Worm (Caenorhabditis elegans) whole organism, young adult: ENCODE results near the gene dhps-1.

ENCODE experiments used
- C06A6.2 ChIP-seq: fragments of 200-800 bp; sonication (Bioruptor generic); conservative IDR thresholded peaks from 2 replicates; pipeline ENCODE4 v1.3.6; 2022; ENCODE audit warnings: missing genetic modification characterization, missing compliant biosample characterization
- F10E7.11 ChIP-seq: sonication (generic microtip); optimal IDR thresholded peaks from 2 replicates; lab custom pipeline; 2017; ENCODE audit warnings: mild to moderate bottlenecking, missing genetic modification characterization, moderate library complexity, missing compliant biosample characterization
- F22D6.2 ChIP-seq: sonication (generic microtip); optimal IDR thresholded peaks from 2 replicates; lab custom pipeline; 2016; ENCODE audit warnings: mild to moderate bottlenecking, missing genetic modification characterization, missing compliant biosample characterization
- F23B12.7 ChIP-seq: sonication (generic microtip); optimal IDR thresholded peaks from 2 replicates; lab custom pipeline; 2017; ENCODE audit warnings: missing genetic modification characterization, mild to moderate bottlenecking, missing compliant biosample characterization, antibody characterized with exemption, moderate library complexity; ENCODE audit not compliant: insufficient read depth
- F39B2.1 ChIP-seq: fragments of 200-800 bp; sonication (Bioruptor generic); IDR thresholded peaks from 2 replicates; pipeline ENCODE4 v1.3.6; 2022; ENCODE audit warnings: missing genetic modification reagents, missing genetic modification characterization, missing compliant biosample characterization
- F57A8.1 ChIP-seq: fragments of 200-800 bp; sonication (Bioruptor generic); optimal IDR thresholded peaks from 2 replicates; lab custom pipeline; 2018; ENCODE audit warnings: mild to moderate bottlenecking, missing genetic modification characterization, moderate library complexity, missing compliant biosample characterization
- F57C9.4 ChIP-seq: sonication (generic microtip); optimal IDR thresholded peaks from 2 replicates; lab custom pipeline; 2017; ENCODE audit warnings: mild to moderate bottlenecking, missing genetic modification characterization, missing compliant biosample characterization
- K11D2.4 ChIP-seq: fragments of 200-800 bp; sonication (Bioruptor generic); IDR thresholded peaks from 2 replicates; pipeline ENCODE4 v1.3.6; 2022; ENCODE audit warnings: missing genetic modification reagents, missing genetic modification characterization, missing compliant biosample characterization
- T07F8.4 ChIP-seq: sonication (generic microtip); optimal IDR thresholded peaks from 2 replicates; lab custom pipeline; 2016; ENCODE audit warnings: mild to moderate bottlenecking, missing genetic modification characterization, moderate library complexity, missing compliant biosample characterization
- T26A5.8 ChIP-seq: sonication (generic microtip); optimal IDR thresholded peaks from 2 replicates; lab custom pipeline; 2016; ENCODE audit warnings: missing genetic modification characterization, missing compliant biosample characterization
- Y56A3A.18 ChIP-seq: fragments of 200-800 bp; sonication (Bioruptor generic); IDR thresholded peaks from 2 replicates; pipeline ENCODE4 v1.3.6; 2022; ENCODE audit warnings: missing genetic modification reagents, missing genetic modification characterization, missing compliant biosample characterization
- Y67H2A.10 ChIP-seq: fragments of 200-800 bp; sonication (Bioruptor generic); conservative IDR thresholded peaks from 2 replicates; pipeline ENCODE4 v1.3.6; 2022; ENCODE audit warnings: missing genetic modification reagents, missing genetic modification characterization, missing compliant biosample characterization
- Y79H2A.3 ChIP-seq: fragments of 200-800 bp; sonication (Bioruptor generic); conservative IDR thresholded peaks from 2 replicates; pipeline ENCODE4 v1.3.6; 2022; ENCODE audit warnings: missing genetic modification reagents, missing genetic modification characterization, missing compliant biosample characterization
- Y95B8A.8 ChIP-seq: fragments of 200-800 bp; sonication (Bioruptor generic); IDR thresholded peaks from 2 replicates; pipeline ENCODE4 v1.3.6; 2022; ENCODE audit warnings: missing genetic modification reagents, missing genetic modification characterization, missing compliant biosample characterization
- akir-1 ChIP-seq: fragments of 200-800 bp; sonication (Bioruptor generic); optimal IDR thresholded peaks from 2 replicates; lab custom pipeline; 2018; ENCODE audit warnings: mild to moderate bottlenecking, missing genetic modification characterization, moderate library complexity, missing compliant biosample characterization
- aptf-3 ChIP-seq: fragments of 200-800 bp; sonication (Bioruptor generic); IDR thresholded peaks from 2 replicates; pipeline ENCODE4 v1.3.6; 2022; ENCODE audit warnings: missing genetic modification characterization, missing compliant biosample characterization
- cebp-2 ChIP-seq: fragments of 200-800 bp; sonication (Bioruptor generic); IDR thresholded peaks from 2 replicates; pipeline ENCODE4 v1.3.6; 2022; ENCODE audit warnings: missing genetic modification characterization, missing compliant biosample characterization
- ceh-40 ChIP-seq: fragments of 200-800 bp; sonication (Bioruptor generic); IDR thresholded peaks from 2 replicates; pipeline ENCODE4 v1.3.6; 2022; ENCODE audit warnings: missing genetic modification characterization, missing compliant biosample characterization
- ceh-58 ChIP-seq: fragments of 200-800 bp; sonication (Bioruptor generic); IDR thresholded peaks from 2 replicates; pipeline ENCODE4 v1.3.6; 2022; ENCODE audit warnings: missing genetic modification characterization, missing compliant biosample characterization
- ceh-91 ChIP-seq: fragments of 200-800 bp; sonication (Bioruptor generic); IDR thresholded peaks from 2 replicates; pipeline ENCODE4 v1.3.6; 2022; ENCODE audit warnings: missing genetic modification reagents, missing genetic modification characterization, missing compliant biosample characterization
- egrh-3 ChIP-seq: fragments of 200-800 bp; sonication (Bioruptor generic); IDR thresholded peaks from 2 replicates; pipeline ENCODE4 v1.3.6; 2022; ENCODE audit warnings: missing genetic modification reagents, missing genetic modification characterization, missing compliant biosample characterization
- ets-4 ChIP-seq: fragments of 200-800 bp; sonication (Bioruptor generic); optimal IDR thresholded peaks from 2 replicates; lab custom pipeline; 2018; ENCODE audit warnings: mild to moderate bottlenecking, missing genetic modification characterization, missing compliant biosample characterization
- hlh-12 ChIP-seq: sonication (generic microtip); optimal IDR thresholded peaks from 2 replicates; lab custom pipeline; 2016; ENCODE audit warnings: missing genetic modification characterization, missing compliant biosample characterization
- hlh-26 ChIP-seq: fragments of 200-800 bp; sonication (Bioruptor generic); conservative IDR thresholded peaks from 2 replicates; pipeline ENCODE4 v1.3.6; 2022; ENCODE audit warnings: missing genetic modification reagents, missing genetic modification characterization, missing compliant biosample characterization
- hrde-1 ChIP-seq: sonication (generic microtip); optimal IDR thresholded peaks from 2 replicates; lab custom pipeline; 2016; ENCODE audit warnings: missing genetic modification characterization, mild to moderate bottlenecking, missing compliant biosample characterization, moderate library complexity, missing genotype, missing genetic modification reagents, borderline replicate concordance
- hsf-1 ChIP-seq: fragments of 200-800 bp; sonication (Bioruptor generic); IDR thresholded peaks from 2 replicates; pipeline ENCODE4 v1.3.6; 2022; ENCODE audit warnings: missing genetic modification reagents, missing genetic modification characterization, missing compliant biosample characterization
- let-607 ChIP-seq, 2 experiments: fragments of 200-800 bp in 1 of 2; sonication (Bioruptor generic) in 1 of 2; sonication (generic microtip) in 1 of 2; optimal IDR thresholded peaks; 2 replicates each; lab custom pipeline; 2016 to 2018; ENCODE audit warnings: mild to moderate bottlenecking in 2 of 2, missing compliant biosample characterization in 2 of 2, missing genetic modification characterization in 2 of 2, moderate library complexity in 2 of 2, missing genotype in 1 of 2
- lin-40 ChIP-seq: sonication (generic microtip); optimal IDR thresholded peaks from 2 replicates; lab custom pipeline; 2016; ENCODE audit warnings: missing genetic modification characterization, mild to moderate bottlenecking, missing compliant biosample characterization, missing genotype, missing genetic modification reagents
- lir-1 ChIP-seq: fragments of 200-800 bp; sonication (Bioruptor generic); conservative IDR thresholded peaks from 2 replicates; pipeline ENCODE4 v1.3.6; 2022; ENCODE audit warnings: missing genetic modification reagents, missing genetic modification characterization, missing compliant biosample characterization
- lsl-1 ChIP-seq: fragments of 200-800 bp; sonication (Bioruptor generic); optimal IDR thresholded peaks from 2 replicates; lab custom pipeline; 2018; ENCODE audit warnings: mild to moderate bottlenecking, missing genetic modification characterization, moderate library complexity, missing compliant biosample characterization
- madf-10 ChIP-seq: sonication (generic microtip); optimal IDR thresholded peaks from 2 replicates; lab custom pipeline; 2016; ENCODE audit warnings: mild to moderate bottlenecking, missing genetic modification characterization, missing compliant biosample characterization
- madf-3 ChIP-seq: fragments of 200-800 bp; sonication (Bioruptor generic); IDR thresholded peaks from 2 replicates; pipeline ENCODE4 v1.3.6; 2022; ENCODE audit warnings: missing genetic modification reagents, missing genetic modification characterization, missing compliant biosample characterization
- madf-8 ChIP-seq: fragments of 200-800 bp; sonication (Bioruptor generic); conservative IDR thresholded peaks from 2 replicates; pipeline ENCODE4 v1.3.6; 2022; ENCODE audit warnings: missing genetic modification reagents, missing genetic modification characterization, missing compliant biosample characterization
- mes-4 ChIP-seq: sonication (generic microtip); optimal IDR thresholded peaks from 2 replicates; lab custom pipeline; 2016; ENCODE audit warnings: missing genotype, missing genetic modification characterization, missing compliant biosample characterization
- nfyb-1 ChIP-seq: fragments of 200-800 bp; sonication (Bioruptor generic); IDR thresholded peaks from 2 replicates; pipeline ENCODE4 v1.3.6; 2022; ENCODE audit warnings: missing genetic modification reagents, missing genetic modification characterization, missing compliant biosample characterization
- repo-1 ChIP-seq: sonication (generic microtip); optimal IDR thresholded peaks from 2 replicates; lab custom pipeline; 2017; ENCODE audit warnings: mild to moderate bottlenecking, missing genetic modification characterization, missing compliant biosample characterization
- sdz-38 ChIP-seq: sonication (generic microtip); optimal IDR thresholded peaks from 2 replicates; lab custom pipeline; 2016; ENCODE audit warnings: missing genotype, missing genetic modification characterization, missing compliant biosample characterization
- snpc-1.3 ChIP-seq: sonication (generic microtip); optimal IDR thresholded peaks from 2 replicates; lab custom pipeline; 2017; ENCODE audit warnings: missing genetic modification characterization, mild to moderate bottlenecking, missing compliant biosample characterization, antibody characterized with exemption, moderate library complexity, missing genotype, missing genetic modification reagents; ENCODE audit not compliant: insufficient read depth
- somi-1 ChIP-seq: fragments of 200-800 bp; sonication (Bioruptor generic); optimal IDR thresholded peaks from 2 replicates; lab custom pipeline; 2018; ENCODE audit warnings: mild to moderate bottlenecking, missing genetic modification characterization, missing compliant biosample characterization
- sptf-2 ChIP-seq: fragments of 200-800 bp; sonication (Bioruptor generic); optimal IDR thresholded peaks from 2 replicates; lab custom pipeline; 2018; ENCODE audit warnings: mild to moderate bottlenecking, missing genetic modification characterization, missing compliant biosample characterization
- tlf-1 ChIP-seq: fragments of 200-800 bp; sonication (Bioruptor generic); optimal IDR thresholded peaks from 2 replicates; lab custom pipeline; 2018; ENCODE audit warnings: mild to moderate bottlenecking, missing genetic modification characterization, missing compliant biosample characterization
- unc-130 ChIP-seq: sonication (generic microtip); optimal IDR thresholded peaks from 2 replicates; lab custom pipeline; 2016; ENCODE audit warnings: missing genetic modification reagents, missing genetic modification characterization, missing compliant biosample characterization
- zfh-2 ChIP-seq: fragments of 200-800 bp; sonication (Bioruptor generic); conservative IDR thresholded peaks from 2 replicates; pipeline ENCODE4 v1.3.6; 2022; ENCODE audit warnings: missing genetic modification reagents, missing genetic modification characterization, missing compliant biosample characterization
- zim-3 ChIP-seq: sonication (generic microtip); optimal IDR thresholded peaks from 2 replicates; lab custom pipeline; 2017; ENCODE audit warnings: mild to moderate bottlenecking, missing genetic modification characterization, moderate library complexity, missing compliant biosample characterization
- ztf-18 ChIP-seq: sonication (generic microtip); optimal IDR thresholded peaks from 2 replicates; lab custom pipeline; 2016; ENCODE audit warnings: missing genotype, mild to moderate bottlenecking, missing genetic modification characterization, missing compliant biosample characterization

dhps-1 gene

DNA sequence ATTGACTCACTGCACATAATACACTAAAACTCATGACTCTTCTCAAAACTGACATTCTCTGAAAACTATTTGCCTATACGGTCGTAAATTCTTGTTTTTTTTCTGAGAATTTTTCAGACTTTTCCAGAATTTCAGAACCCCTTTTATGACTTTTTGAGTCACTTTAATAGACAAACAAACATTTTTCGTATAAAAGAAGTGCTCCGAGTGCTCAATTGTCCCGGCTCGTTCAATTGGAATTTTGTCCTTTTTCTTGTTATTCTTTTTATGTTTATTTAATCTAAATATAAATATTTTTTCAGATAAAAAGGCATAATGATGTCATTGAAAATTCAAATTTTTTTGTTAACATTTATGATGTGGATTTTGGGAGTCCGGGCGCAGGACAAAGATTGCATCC is 6.1 kb downstream of the dhps-1 start, which contains the start of gene Y17G7B.23:
Y17G7B.23 (plus strand) TSS at position 301 of the 400 bp plus-strand sequence.
- TF ChIP-seq T07F8.4 (tag; lab: Kevin White, UChicago) (no peak), ztf-18 (no peak), hrde-1 (tag; lab: Kevin White, UChicago) (no peak), let-607 (tag; optimal IDR thresholded peaks at IDR 0.05; lab: Kevin White, UChicago) (no peak), repo-1 (tag; lab: Kevin White, UChicago) (no peak), hlh-12 (no peak), hsf-1 (GFP tag; lab: Robert Waterston, UW) (no peak), lin-40 (tag; lab: Kevin White, UChicago) (no peak), ets-4 (GFP tag; lab: Kevin White, UChicago) (no peak)

- TF ChIP-seq egrh-3 (GFP tag; lab: Robert Waterston, UW), result peak; percentile 51; the same call in 1 of the 2 replicates
- no peak for TF ChIP-seq sdz-38 (tag; lab: Kevin White, UChicago)
- TF ChIP-seq F57A8.1 (GFP tag; lab: Kevin White, UChicago), result no peak
- TF ChIP-seq sptf-2 (GFP tag; lab: Kevin White, UChicago), result no peak
- TF ChIP-seq zim-3 (tag; lab: Kevin White, UChicago), result no peak
- no peak for TF ChIP-seq Y95B8A.8 (GFP tag; lab: Robert Waterston, UW)
- 0 out of 2 replicates have a peak, but pooled peaks have one; percentile 5 for TF ChIP-seq ceh-58
- 0 out of 2 replicates have a peak, but pooled peaks have one; percentile 41 for TF ChIP-seq madf-3 (GFP tag; lab: Robert Waterston, UW)
- no peak for TF ChIP-seq hrde-1 (tag; lab: Kevin White, UChicago)
- TF ChIP-seq lir-1 (GFP tag; lab: Robert Waterston, UW), result no peak
- TF ChIP-seq F10E7.11, result no peak
- TF ChIP-seq F22D6.2 (tag; lab: Kevin White, UChicago), result no peak
- no peak for TF ChIP-seq F23B12.7 (tag; lab: Kevin White, UChicago)
- TF ChIP-seq aptf-3 (GFP tag; lab: Robert Waterston, UW), result no peak
- no peak for TF ChIP-seq snpc-1.3 (tag; lab: Kevin White, UChicago)
- TF ChIP-seq tlf-1 (GFP tag; lab: Kevin White, UChicago), result no peak
- TF ChIP-seq K11D2.4, result no peak
- no peak for TF ChIP-seq ceh-91
- TF ChIP-seq Y56A3A.18 (GFP tag; lab: Robert Waterston, UW), result no peak
- no peak for TF ChIP-seq cebp-2 (GFP tag; lab: Robert Waterston, UW)
- TF ChIP-seq zfh-2 (GFP tag; lab: Robert Waterston, UW), result peak; percentile 78
- TF ChIP-seq Y79H2A.3, result peak; percentile 36; the same call in 1 of the 2 replicates
Observed at ce11 chrII:12005981-12006380, 13.2 kb downstream of the dhps-1 start.

ce11 chrII:12006575-12007098 is 13.8 kb downstream of the dhps-1 start, which contains the start of gene mcm-2:
Gene mcm-2 (minus strand): TSS chrII:12006625.
- TF ChIP-seq somi-1 (GFP tag; lab: Kevin White, UChicago) (no peak), madf-8 (GFP tag; lab: Robert Waterston, UW) (peak; percentile 99), Y67H2A.10 (peak; percentile 71; the same call in 1 of the 2 replicates), unc-130 (GFP tag; lab: Kevin White, UChicago) (peak; percentile 91), madf-10 (tag; lab: Kevin White, UChicago) (no peak), mes-4 (tag; lab: Kevin White, UChicago) (no peak), F57C9.4 (tag; lab: Kevin White, UChicago) (no peak), sptf-2 (GFP tag; lab: Kevin White, UChicago) (no peak), hlh-26 (no peak), akir-1 (no peak), C06A6.2 (no peak), lsl-1 (peak; percentile 90), T07F8.4 (tag; lab: Kevin White, UChicago) (no peak), ceh-40 (GFP tag; lab: Robert Waterston, UW) (no peak), nfyb-1 (GFP tag; lab: Robert Waterston, UW) (peak; percentile 64), F39B2.1 (GFP tag; lab: Robert Waterston, UW) (no peak), madf-3 (GFP tag; lab: Robert Waterston, UW) (no peak), T26A5.8 (tag; lab: Kevin White, UChicago) (no peak), snpc-1.3 (tag; lab: Kevin White, UChicago) (peak; percentile 90)
